Worm (Caenorhabditis elegans): Measurements from ENCODE around the gene M110.9.

ce11 chrII:8238155-8238554 lies 7.1 kb downstream of the M110.9 start, which contains the start of gene nlp-5:
- no peak for TF ChIP-seq lin-39 (tag; optimal IDR thresholded peaks at IDR 0.05)
- no peak for TF ChIP-seq eor-1 (tag; optimal IDR thresholded peaks at IDR 0.05)
- TF ChIP-seq fkh-2 (tag; optimal IDR thresholded peaks at IDR 0.05): no peak
- no peak for TF ChIP-seq fos-1 (tag; optimal IDR thresholded peaks at IDR 0.05)
- TF ChIP-seq egl-27 (tag; optimal IDR thresholded peaks at IDR 0.05): no peak

Measured in whole organism, L3 larva.